Worm (Caenorhabditis elegans) whole organism, L4 larva: ENCODE measurements around the gene Y32F6A.4.

Source experiments
- fkh-10 ChIP-seq: fragments of 150-350 bp; optimal IDR thresholded peaks from 2 replicates; lab custom pipeline; 2014; ENCODE audit warnings: missing biosample characterization, missing genetic modification reagents, missing genetic modification characterization
- mes-2 ChIP-seq: sonication (generic microtip); optimal IDR thresholded peaks from 2 replicates; lab custom pipeline; 2016; ENCODE audit warnings: missing genotype, mild to moderate bottlenecking, missing genetic modification characterization, missing compliant biosample characterization; ENCODE audit not compliant: poor library complexity, severe bottlenecking
- nhr-237 ChIP-seq: sonication (generic microtip); optimal IDR thresholded peaks from 2 replicates; lab custom pipeline; 2017; ENCODE audit warnings: missing biosample characterization, missing genetic modification characterization
- pha-4 ChIP-seq, 2 experiments: fragments of 150-350 bp in 1 of 2; fragments of 200-800 bp in 1 of 2; sonication (Bioruptor generic) in 1 of 2; IDR thresholded peaks in 1 of 2; optimal IDR thresholded peaks in 1 of 2; 2 replicates each; pipeline versions ENCODE4 v1.3.6 to Lab custom; 2014 to 2022; ENCODE audit warnings: missing genetic modification characterization in 2 of 2, missing genetic modification reagents in 2 of 2, missing biosample characterization in 1 of 2, missing compliant biosample characterization in 1 of 2
- sdz-12 ChIP-seq: fragments of 200-800 bp; sonication (Bioruptor generic); optimal IDR thresholded peaks from 2 replicates; lab custom pipeline; 2018; ENCODE audit warnings: mild to moderate bottlenecking, missing genetic modification characterization, missing compliant biosample characterization
- snpc-1.2 ChIP-seq: fragments of 200-800 bp; sonication (Bioruptor generic); IDR thresholded peaks from 2 replicates; pipeline ENCODE4 v1.3.6; 2022; ENCODE audit warnings: missing genetic modification reagents, missing genetic modification characterization, missing compliant biosample characterization
- tra-1 ChIP-seq: fragments of 200-800 bp; sonication (Bioruptor generic); IDR thresholded peaks from 2 replicates; pipeline ENCODE4 v1.3.6; 2022; ENCODE audit warnings: missing genetic modification reagents, missing genetic modification characterization, missing compliant biosample characterization
- unc-39 ChIP-seq: sonication (generic microtip); optimal IDR thresholded peaks from 2 replicates; lab custom pipeline; 2017; ENCODE audit warnings: missing biosample characterization, missing genetic modification characterization
- unc-62 ChIP-seq, 3 experiments: fragments of 150-350 bp in 1 of 3; sonication (generic microtip); optimal IDR thresholded peaks in 2 of 3; peaks in 1 of 3; 1 replicate in 1 of 3; 2 replicates in 2 of 3; lab custom pipeline; 2014 to 2017; ENCODE audit warnings: missing biosample characterization in 3 of 3, missing genetic modification characterization in 3 of 3, missing genetic modification reagents in 3 of 3, missing genotype in 1 of 3

ce11 chrV:10379293-10379692 lies 54.6 kb downstream of the Y32F6A.4 start, which contains the start of gene AC3.12:
- TF ChIP-seq sdz-12 = no peak
- no peak for TF ChIP-seq pha-4 (GFP tag; IDR thresholded peaks at IDR 0.05; lab: Robert Waterston, UW)
- no peak for TF ChIP-seq pha-4 (tag; optimal IDR thresholded peaks at IDR 0.05; lab: Kevin White, UChicago)
- TF ChIP-seq snpc-1.2 (GFP tag; lab: Robert Waterston, UW) = no peak
- no peak for TF ChIP-seq mes-2
- TF ChIP-seq fkh-10 (GFP tag; lab: Kevin White, UChicago) = no peak
- no peak for TF ChIP-seq nhr-237 (tag; lab: Kevin White, UChicago)
- no peak for TF ChIP-seq unc-62 (GFP tag; optimal IDR thresholded peaks at IDR 0.05 in 1 of 2; lab: Kevin White, UChicago)
- no peak for TF ChIP-seq unc-62 (tag; optimal IDR thresholded peaks at IDR 0.05; lab: Kevin White, UChicago)
- TF ChIP-seq tra-1 (GFP tag; lab: Robert Waterston, UW) = no peak
- no peak for TF ChIP-seq unc-39 (tag; lab: Kevin White, UChicago)
